Comparison of ENCODE assay signal across 4 worm cellular contexts in genomic region chrII:7200051-7200599, ce11.
TF ChIP-seq lines count a peak whose summit lies in the region.

TSS of gene pcrg-1 (plus strand) at chrII:7200549.

TF ChIP-seq in whole organism, L2 larva, 48 proteins besides CTCF, POLR2A, EP300 and RAD21 (continued from another document):
- no peak for TF ChIP-seq peb-1 (tag; optimal IDR thresholded peaks at IDR 0.05; lab: Kevin White, UChicago)
- peak; percentile 15 for TF ChIP-seq fos-1 (tag; optimal IDR thresholded peaks at IDR 0.05; lab: Kevin White, UChicago)
- TF ChIP-seq R02D3.7 (tag; optimal IDR thresholded peaks at IDR 0.05; lab: Kevin White, UChicago), result no peak
- no peak for TF ChIP-seq nhr-23 (tag; optimal IDR thresholded peaks at IDR 0.05; lab: Kevin White, UChicago)
- TF ChIP-seq mdl-1 (tag; optimal IDR thresholded peaks at IDR 0.05; lab: Kevin White, UChicago), result peak in 1 of 2 experiments; percentile 8

TF ChIP-seq in whole organism, L4 larva, 104 proteins besides CTCF, POLR2A, EP300 and RAD21 (continued from another document and continues in another):
- TF ChIP-seq nhr-102 (tag; optimal IDR thresholded peaks at IDR 0.05; lab: Kevin White, UChicago) (peak; percentile 59), nhr-237 (tag; optimal IDR thresholded peaks at IDR 0.05; lab: Kevin White, UChicago) (no peak), ceh-44 (GFP tag; IDR thresholded peaks at IDR 0.05; lab: Robert Waterston, UW) (peak; percentile 62; the same call in 1 of the 2 replicates), ces-1 (GFP tag; optimal IDR thresholded peaks at IDR 0.05; lab: Kevin White, UChicago) (no peak), ZK546.5 (tag; optimal IDR thresholded peaks at IDR 0.05; lab: Kevin White, UChicago) (no peak), zfp-3 (GFP tag; conservative IDR thresholded peaks at IDR 0.05; lab: Robert Waterston, UW) (peak; percentile 51; the same call in 1 of the 2 replicates), pha-4 (GFP tag; IDR thresholded peaks at IDR 0.05; lab: Robert Waterston, UW) (peak; percentile 89), pha-4 (tag; optimal IDR thresholded peaks at IDR 0.05; lab: Kevin White, UChicago) (peak; percentile 42), saeg-2 (GFP tag; IDR thresholded peaks at IDR 0.05; lab: Robert Waterston, UW) (peak; percentile 89), nhr-28 (tag; optimal IDR thresholded peaks at IDR 0.05; lab: Kevin White, UChicago) (no peak), unc-130 (GFP tag; optimal IDR thresholded peaks at IDR 0.05; lab: Kevin White, UChicago) (peak; percentile 47), mxl-2 (GFP tag; conservative IDR thresholded peaks at IDR 0.05; lab: Robert Waterston, UW) (0 out of 2 replicates have a peak, but pooled peaks have one; percentile 12), lin-1 (GFP tag; IDR thresholded peaks at IDR 0.05; lab: Robert Waterston, UW) (peak; percentile 66), ztf-7 (tag; optimal IDR thresholded peaks at IDR 0.05; lab: Kevin White, UChicago) (peak; percentile 57), daf-12 (tag; optimal IDR thresholded peaks at IDR 0.05; lab: Kevin White, UChicago) (no peak), nhr-76 (tag; optimal IDR thresholded peaks at IDR 0.05; lab: Kevin White, UChicago) (no peak), Y48G9A.11 (GFP tag; IDR thresholded peaks at IDR 0.05; lab: Robert Waterston, UW) (peak; percentile 84), daf-19 (GFP tag; conservative IDR thresholded peaks at IDR 0.05; lab: Robert Waterston, UW) (peak; percentile 63; the same call in 1 of the 2 replicates), ztf-11 (tag; optimal IDR thresholded peaks at IDR 0.05; lab: Kevin White, UChicago) (no peak), hmg-1.1 (GFP tag; IDR thresholded peaks at IDR 0.05; lab: Robert Waterston, UW) (peak; percentile 97), D1046.2 (GFP tag; IDR thresholded peaks at IDR 0.05; lab: Robert Waterston, UW) (peak; percentile 90; the same call in 1 of the 2 replicates), vab-7 (GFP tag; IDR thresholded peaks at IDR 0.05; lab: Robert Waterston, UW) (peak; percentile 93), lin-39 (tag; optimal IDR thresholded peaks at IDR 0.05; lab: Kevin White, UChicago) (no peak), ceh-32 (tag; optimal IDR thresholded peaks at IDR 0.05; lab: Kevin White, UChicago; ENCODE audit: poor library complexity) (no peak), ama-1 (optimal IDR thresholded peaks at IDR 0.05; lab: Kevin White, UChicago) (no peak), ceh-28 (tag; optimal IDR thresholded peaks at IDR 0.05; lab: Kevin White, UChicago) (no peak), ceh-62 (tag; optimal IDR thresholded peaks at IDR 0.05; lab: Kevin White, UChicago) (no peak), zip-11 (GFP tag; IDR thresholded peaks at IDR 0.05; lab: Robert Waterston, UW) (peak; percentile 66), set-16 (GFP tag; IDR thresholded peaks at IDR 0.05; lab: Robert Waterston, UW) (no peak; the same call in none of the 2 replicates), dve-1 (tag; optimal IDR thresholded peaks at IDR 0.05; lab: Kevin White, UChicago; ENCODE audit: insufficient read depth) (peak; percentile 57), nhr-6 (tag; optimal IDR thresholded peaks at IDR 0.05; lab: Kevin White, UChicago) (peak; percentile 77), daf-8 (GFP tag; IDR thresholded peaks at IDR 0.05; lab: Robert Waterston, UW) (peak; percentile 73; the same call in 1 of the 2 replicates), lin-13 (GFP tag; optimal IDR thresholded peaks at IDR 0.05; lab: Kevin White, UChicago) (peak; percentile 64), Y75B8A.6 (GFP tag; IDR thresholded peaks at IDR 0.05; lab: Robert Waterston, UW) (peak; percentile 91), F37D6.2 (tag; optimal IDR thresholded peaks at IDR 0.05; lab: Kevin White, UChicago) (peak; percentile 29), arid-1 (GFP tag; conservative IDR thresholded peaks at IDR 0.05; lab: Robert Waterston, UW) (peak; percentile 93), dmd-9 (GFP tag; IDR thresholded peaks at IDR 0.05; lab: Robert Waterston, UW) (peak; percentile 78; the same call in 1 of the 2 replicates), dmd-8 (GFP tag; IDR thresholded peaks at IDR 0.05; lab: Robert Waterston, UW) (peak; percentile 94), nhr-11 (tag; optimal IDR thresholded peaks at IDR 0.05; lab: Kevin White, UChicago) (no peak), skn-1 (tag; optimal IDR thresholded peaks at IDR 0.05; lab: Kevin White, UChicago) (no peak), mes-2 (tag; optimal IDR thresholded peaks at IDR 0.05; lab: Kevin White, UChicago; ENCODE audit: poor library complexity, severe bottlenecking) (peak; percentile 73)

TF ChIP-seq in whole organism, late embryonic, 69 proteins besides CTCF, POLR2A, EP300 and RAD21 (continued from another document):
- TF ChIP-seq pros-1 (tag; optimal IDR thresholded peaks at IDR 0.05; lab: Kevin White, UChicago) (no peak), che-1 (tag; optimal IDR thresholded peaks at IDR 0.05; lab: Kevin White, UChicago) (peak; percentile 91), lin-11 (tag; optimal IDR thresholded peaks at IDR 0.05; lab: Kevin White, UChicago) (peak; percentile 77), ttx-3 (tag; optimal IDR thresholded peaks at IDR 0.05; lab: Kevin White, UChicago) (peak; percentile 77), pag-3 (tag; optimal IDR thresholded peaks at IDR 0.05; lab: Kevin White, UChicago; ENCODE audit: borderline replicate concordance) (peak; percentile 8), zip-5 (tag; optimal IDR thresholded peaks at IDR 0.05; lab: Kevin White, UChicago) (peak; percentile 45), gmeb-2 (tag; optimal IDR thresholded peaks at IDR 0.05; lab: Kevin White, UChicago) (peak; percentile 78), nfya-1 (tag; optimal IDR thresholded peaks at IDR 0.05; lab: Kevin White, UChicago) (peak; percentile 45), pha-2 (tag; optimal IDR thresholded peaks at IDR 0.05; lab: Kevin White, UChicago) (peak; percentile 78), elt-4 (tag; optimal IDR thresholded peaks at IDR 0.05; lab: Kevin White, UChicago) (no peak), unc-42 (tag; optimal IDR thresholded peaks at IDR 0.05; lab: Kevin White, UChicago) (peak; percentile 35), K09A11.1 (tag; optimal IDR thresholded peaks at IDR 0.05; lab: Kevin White, UChicago; ENCODE audit: insufficient read depth) (peak; percentile 43), fax-1 (tag; optimal IDR thresholded peaks at IDR 0.05; lab: Kevin White, UChicago) (peak; percentile 75), unc-3 (GFP tag; conservative IDR thresholded peaks at IDR 0.05; lab: Robert Waterston, UW) (peak; percentile 90), unc-3 (tag; optimal IDR thresholded peaks at IDR 0.05; lab: Kevin White, UChicago) (peak; percentile 66), unc-55 (GFP tag; optimal IDR thresholded peaks at IDR 0.05; lab: Kevin White, UChicago) (no peak), hlh-30 (tag; optimal IDR thresholded peaks at IDR 0.05; lab: Kevin White, UChicago; ENCODE audit: insufficient read depth) (peak; percentile 73), hlh-13 (GFP tag; optimal IDR thresholded peaks at IDR 0.05; lab: Kevin White, UChicago) (peak; percentile 92), Y22D7AL.16 (tag; optimal IDR thresholded peaks at IDR 0.05; lab: Kevin White, UChicago) (peak; percentile 84), fkh-6 (tag; optimal IDR thresholded peaks at IDR 0.05; lab: Kevin White, UChicago) (peak; percentile 86), K02D7.2 (tag; optimal IDR thresholded peaks at IDR 0.05; lab: Kevin White, UChicago) (peak; percentile 74), fkh-10 (GFP tag; optimal IDR thresholded peaks at IDR 0.05; lab: Kevin White, UChicago) (no peak), hlh-8 (tag; optimal IDR thresholded peaks at IDR 0.05; lab: Kevin White, UChicago) (peak; percentile 44), ama-1 (optimal IDR thresholded peaks at IDR 0.05; lab: Kevin White, UChicago) (no peak), ceh-31 (tag; optimal IDR thresholded peaks at IDR 0.05; lab: Kevin White, UChicago) (peak; percentile 71), ceh-18 (tag; optimal IDR thresholded peaks at IDR 0.05; lab: Kevin White, UChicago) (peak; percentile 76), pqm-1 (tag; optimal IDR thresholded peaks at IDR 0.05; lab: Kevin White, UChicago) (peak; percentile 61), pax-1 (tag; optimal IDR thresholded peaks at IDR 0.05; lab: Kevin White, UChicago) (no peak), ceh-6 (GFP tag; optimal IDR thresholded peaks at IDR 0.05; lab: Kevin White, UChicago) (peak; percentile 86), hlh-15 (tag; optimal IDR thresholded peaks at IDR 0.05; lab: Kevin White, UChicago) (peak; percentile 71), npax-4 (tag; optimal IDR thresholded peaks at IDR 0.05; lab: Kevin White, UChicago) (peak; percentile 84), F13H6.1 (tag; optimal IDR thresholded peaks at IDR 0.05; lab: Kevin White, UChicago) (peak; percentile 89), elt-2 (tag; optimal IDR thresholded peaks at IDR 0.05; lab: Kevin White, UChicago) (peak; percentile 90), tbx-7 (tag; optimal IDR thresholded peaks at IDR 0.05; lab: Kevin White, UChicago) (peak; percentile 71), ref-2 (tag; optimal IDR thresholded peaks at IDR 0.05; lab: Kevin White, UChicago) (peak; percentile 77), T23F11.4 (GFP tag; optimal IDR thresholded peaks at IDR 0.05; lab: Kevin White, UChicago) (peak; percentile 88), ets-4 (tag; optimal IDR thresholded peaks at IDR 0.05; lab: Kevin White, UChicago) (peak; percentile 52), pat-9 (tag; optimal IDR thresholded peaks at IDR 0.05; lab: Kevin White, UChicago) (peak; percentile 88), unc-86 (tag; optimal IDR thresholded peaks at IDR 0.05; lab: Kevin White, UChicago) (peak; percentile 75), C38D4.7 (GFP tag; optimal IDR thresholded peaks at IDR 0.05; lab: Kevin White, UChicago) (peak; percentile 87), mec-3 (tag; optimal IDR thresholded peaks at IDR 0.05; lab: Kevin White, UChicago; ENCODE audit: borderline replicate concordance) (peak; percentile 39), nhr-11 (tag; optimal IDR thresholded peaks at IDR 0.05; lab: Kevin White, UChicago) (no peak), ceh-30 (tag; optimal IDR thresholded peaks at IDR 0.05; lab: Kevin White, UChicago) (no peak), ceh-14 (tag; optimal IDR thresholded peaks at IDR 0.05; lab: Kevin White, UChicago) (peak; percentile 91)

TF ChIP-seq in whole organism, mixed stage, embryonic, 35 proteins besides CTCF, POLR2A, EP300 and RAD21 (continued from another document):
- TF ChIP-seq ceh-39 (tag; optimal IDR thresholded peaks at IDR 0.05; lab: Kevin White, UChicago), result no peak
- peak; percentile 59 for TF ChIP-seq elt-3 (tag; optimal IDR thresholded peaks at IDR 0.05; lab: Kevin White, UChicago)
- peak; percentile 86 for TF ChIP-seq lin-32 (GFP tag; optimal IDR thresholded peaks at IDR 0.05; lab: Kevin White, UChicago)
- TF ChIP-seq blmp-1 (tag; optimal IDR thresholded peaks at IDR 0.05; lab: Kevin White, UChicago), result no peak
- no peak for TF ChIP-seq nhr-237 (tag; optimal IDR thresholded peaks at IDR 0.05; lab: Kevin White, UChicago)
- peak; percentile 77 for TF ChIP-seq lin-13 (tag; optimal IDR thresholded peaks at IDR 0.05; lab: Kevin White, UChicago)
